Worm (Caenorhabditis elegans) whole organism, L3 larva: ENCODE measurements around the gene F59D12.5.

ENCODE experiments used
- aly-2 ChIP-seq: fragments of 150-350 bp; optimal IDR thresholded peaks from 2 replicates; lab custom pipeline; 2014; ENCODE audit warnings: missing biosample characterization, missing genetic modification characterization
- ceh-9 ChIP-seq: sonication (generic microtip); optimal IDR thresholded peaks from 2 replicates; lab custom pipeline; 2018; ENCODE audit warnings: missing biosample characterization, missing genetic modification characterization
- fkh-10 ChIP-seq: sonication (generic microtip); optimal IDR thresholded peaks from 2 replicates; lab custom pipeline; 2017; ENCODE audit warnings: missing biosample characterization, missing genetic modification reagents, missing genetic modification characterization
- jun-1 ChIP-seq: fragments of 150-350 bp; optimal IDR thresholded peaks from 2 replicates; lab custom pipeline; 2014; ENCODE audit warnings: missing biosample characterization, missing genetic modification reagents, missing genetic modification characterization
- lin-39 ChIP-seq: fragments of 150-350 bp; optimal IDR thresholded peaks from 2 replicates; lab custom pipeline; 2018; ENCODE audit warnings: missing biosample characterization, missing genetic modification reagents, missing genetic modification characterization
- nfya-1 ChIP-seq: sonication (generic microtip); optimal IDR thresholded peaks from 2 replicates; lab custom pipeline; 2017; ENCODE audit warnings: missing genetic modification characterization, mild to moderate bottlenecking, missing compliant biosample characterization, antibody characterized with exemption, moderate library complexity; ENCODE audit not compliant: insufficient read depth
- nhr-23 ChIP-seq: fragments of 150-350 bp; optimal IDR thresholded peaks from 2 replicates; lab custom pipeline; 2014; ENCODE audit warnings: missing biosample characterization, missing genetic modification reagents, missing genetic modification characterization
- nhr-76 ChIP-seq: fragments of 150-350 bp; sonication (generic microtip); optimal IDR thresholded peaks from 5 replicates; lab custom pipeline; 2014; ENCODE audit warnings: missing biosample characterization, missing genetic modification characterization
- nhr-77 ChIP-seq: fragments of 150-350 bp; optimal IDR thresholded peaks from 2 replicates; lab custom pipeline; 2014; ENCODE audit warnings: missing biosample characterization, missing genetic modification characterization
- pqm-1 ChIP-seq: fragments of 150-350 bp; optimal IDR thresholded peaks from 2 replicates; lab custom pipeline; 2017; ENCODE audit warnings: missing biosample characterization, missing genetic modification characterization, inconsistent platforms
- snpc-4 ChIP-seq: fragments of 150-350 bp; optimal IDR thresholded peaks from 2 replicates; lab custom pipeline; 2014; ENCODE audit warnings: missing biosample characterization, missing genetic modification characterization
- unc-62 ChIP-seq: fragments of 150-350 bp; sonication (generic microtip); optimal IDR thresholded peaks from 4 replicates; lab custom pipeline; 2014; ENCODE audit warnings: missing biosample characterization, missing genetic modification reagents, missing genetic modification characterization
- zag-1 ChIP-seq: fragments of 150-350 bp; optimal IDR thresholded peaks from 2 replicates; lab custom pipeline; 2014; ENCODE audit warnings: missing biosample characterization, missing genetic modification characterization

- TF ChIP-seq fkh-10, result no peak
- TF ChIP-seq snpc-4 (tag; lab: Kevin White, UChicago), result no peak
- no peak for TF ChIP-seq nhr-23
- no peak for TF ChIP-seq jun-1
- TF ChIP-seq nhr-77 (tag; lab: Kevin White, UChicago), result no peak
- TF ChIP-seq zag-1 (tag; lab: Kevin White, UChicago), result no peak
- no peak for TF ChIP-seq nhr-76 (tag; lab: Kevin White, UChicago)
- TF ChIP-seq unc-62 (GFP tag; lab: Kevin White, UChicago), result no peak
- no peak for TF ChIP-seq lin-39 (tag; lab: Kevin White, UChicago)
- peak; percentile 61 for TF ChIP-seq pqm-1
- TF ChIP-seq ceh-9, result no peak
- TF ChIP-seq aly-2 (tag; lab: Kevin White, UChicago), result no peak
- TF ChIP-seq nfya-1 (tag; lab: Kevin White, UChicago), result no peak
Observed at ce11 chrX:15689244-15689643, 42.1 kb upstream of the F59D12.5 start, which contains the start of gene C03H12.1.
